Worm (Caenorhabditis elegans): ENCODE data around the gene rrp-8.

rrp-8 gene

DNA sequence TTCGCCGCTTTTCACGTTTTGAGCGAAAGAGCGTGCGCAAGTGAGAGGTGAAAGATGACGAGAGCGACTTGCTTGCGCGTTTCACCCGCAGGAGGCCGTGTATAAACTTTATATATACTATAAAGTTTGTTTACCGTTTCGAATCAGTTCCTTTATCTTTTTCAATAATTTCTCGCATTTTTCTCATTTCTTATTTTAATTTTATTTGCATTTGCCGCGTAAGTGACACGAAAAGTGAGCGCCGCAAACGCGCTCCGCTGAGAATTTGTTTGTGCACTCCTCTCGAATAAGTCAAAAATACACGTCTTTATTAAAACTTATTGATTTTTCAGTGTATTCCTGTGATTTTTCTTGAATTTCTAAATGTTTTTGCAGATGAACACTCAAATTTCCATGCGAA lies 47.3 kb downstream of the rrp-8 start, which contains the start of gene mrpl-55 (continued):
- TF ChIP-seq lsy-12 (tag; optimal IDR thresholded peaks at IDR 0.05) (peak; percentile 69), fos-1 (tag; optimal IDR thresholded peaks at IDR 0.05) (no peak), mml-1 (tag; optimal IDR thresholded peaks at IDR 0.05) (no peak), egl-5 (tag; optimal IDR thresholded peaks at IDR 0.05) (peak; percentile 37), ztf-11 (tag; optimal IDR thresholded peaks at IDR 0.05) (no peak), nhr-67 (tag; optimal IDR thresholded peaks at IDR 0.05) (no peak), nhr-12 (tag; optimal IDR thresholded peaks at IDR 0.05) (no peak), nhr-11 (tag; optimal IDR thresholded peaks at IDR 0.05) (no peak), fkh-10 (GFP tag; optimal IDR thresholded peaks at IDR 0.05) (peak; percentile 38), nhr-237 (tag; optimal IDR thresholded peaks at IDR 0.05) (no peak), skn-1 (tag; optimal IDR thresholded peaks at IDR 0.05) (no peak), tbx-2 (tag; optimal IDR thresholded peaks at IDR 0.05) (peak; percentile 50), pha-4 (tag; optimal IDR thresholded peaks at IDR 0.05) (peak; percentile 97), unc-62 (GFP tag; optimal IDR thresholded peaks at IDR 0.05) (peak; percentile 13), elt-3 (tag; optimal IDR thresholded peaks at IDR 0.05) (no peak), nhr-76 (tag; optimal IDR thresholded peaks at IDR 0.05) (no peak), R02D3.7 (tag; optimal IDR thresholded peaks at IDR 0.05) (peak; percentile 84), nhr-25 (tag; optimal IDR thresholded peaks at IDR 0.05) (peak; percentile 37), sea-2 (GFP tag; optimal IDR thresholded peaks at IDR 0.05) (no peak), ceh-82 (tag; optimal IDR thresholded peaks at IDR 0.05) (peak; percentile 52), ceh-9 (tag; optimal IDR thresholded peaks at IDR 0.05) (no peak), snpc-4 (tag; optimal IDR thresholded peaks at IDR 0.05) (peak; percentile 53), jun-1 (tag; optimal IDR thresholded peaks at IDR 0.05) (peak; percentile 39)

ce11 chrIV:445377-445776 lies 49.0 kb downstream of the rrp-8 start, which contains the start of gene dpm-1:
Gene dpm-1, plus strand, starts transcription at chrIV:445677.
- TF ChIP-seq fos-1 (tag; optimal IDR thresholded peaks at IDR 0.05), result no peak
- no peak for TF ChIP-seq nhr-25 (tag; optimal IDR thresholded peaks at IDR 0.05)
- TF ChIP-seq ceh-16 (tag; optimal IDR thresholded peaks at IDR 0.05), result no peak
- no peak for TF ChIP-seq hmg-11 (tag; optimal IDR thresholded peaks at IDR 0.05)
- TF ChIP-seq ceh-28 (tag; optimal IDR thresholded peaks at IDR 0.05), result no peak
- no peak for TF ChIP-seq nfya-1 (tag; optimal IDR thresholded peaks at IDR 0.05; ENCODE audit: insufficient read depth)
- no peak for TF ChIP-seq nhr-11 (tag; optimal IDR thresholded peaks at IDR 0.05)
